Worm (Caenorhabditis elegans) whole organism, L1 larva: ENCODE results near the gene srg-55.

Experiments
- C16A3.4 ChIP-seq: fragments of 150-350 bp; optimal IDR thresholded peaks from 2 replicates; lab custom pipeline; 2014; ENCODE audit warnings: missing biosample characterization, missing genetic modification characterization
- aly-2 ChIP-seq: fragments of 150-350 bp; optimal IDR thresholded peaks from 2 replicates; lab custom pipeline; 2014; ENCODE audit warnings: missing biosample characterization, missing genetic modification characterization
- dpl-1 ChIP-seq, 3 experiments: fragments of 150-350 bp in 2 of 3; sonication (generic microtip) in 1 of 3; optimal IDR thresholded peaks; 2 replicates each; lab custom pipeline; 2014 to 2017; ENCODE audit warnings: missing biosample characterization in 3 of 3, missing genetic modification characterization in 3 of 3, missing genetic modification reagents in 3 of 3
- lin-15B ChIP-seq: fragments of 150-350 bp; sonication (generic microtip); optimal IDR thresholded peaks from 3 replicates; lab custom pipeline; 2014; ENCODE audit warnings: missing biosample characterization, missing genetic modification characterization
- lsy-2 ChIP-seq, 2 experiments: fragments of 150-350 bp; optimal IDR thresholded peaks; 2 replicates each; lab custom pipeline; 2014; ENCODE audit warnings: missing biosample characterization in 2 of 2, missing genetic modification characterization in 2 of 2
- mdl-1 ChIP-seq, 2 experiments: fragments of 150-350 bp; optimal IDR thresholded peaks; 2 replicates each; lab custom pipeline; 2014 to 2017; ENCODE audit warnings: missing biosample characterization in 2 of 2, missing genetic modification characterization in 2 of 2, inconsistent platforms in 1 of 2
- nhr-28 ChIP-seq: fragments of 150-350 bp; optimal IDR thresholded peaks from 2 replicates; lab custom pipeline; 2014; ENCODE audit warnings: missing biosample characterization, missing genetic modification characterization
- nhr-76 ChIP-seq: sonication (generic microtip); optimal IDR thresholded peaks from 2 replicates; lab custom pipeline; 2017; ENCODE audit warnings: missing biosample characterization, missing genetic modification characterization
- skn-1 ChIP-seq: fragments of 150-350 bp; optimal IDR thresholded peaks from 2 replicates; lab custom pipeline; 2014; ENCODE audit warnings: missing biosample characterization, missing genetic modification characterization
- zag-1 ChIP-seq: fragments of 150-350 bp; optimal IDR thresholded peaks from 2 replicates; lab custom pipeline; 2014; ENCODE audit warnings: missing biosample characterization, missing genetic modification characterization

ce11 chrV:14945124-14945523 is 17.0 kb upstream of the srg-55 start:
- TF ChIP-seq zag-1 (tag; lab: Kevin White, UChicago): no peak
- TF ChIP-seq skn-1 (tag; lab: Kevin White, UChicago): no peak
- TF ChIP-seq lsy-2 (tag; optimal IDR thresholded peaks at IDR 0.05; lab: Kevin White, UChicago): no peak
- no peak for TF ChIP-seq dpl-1 (GFP tag; optimal IDR thresholded peaks at IDR 0.05; lab: Kevin White, UChicago)
- no peak for TF ChIP-seq mdl-1 (tag; optimal IDR thresholded peaks at IDR 0.05; lab: Kevin White, UChicago)
- no peak for TF ChIP-seq nhr-28 (tag; lab: Kevin White, UChicago)
- no peak for TF ChIP-seq lin-15B (tag; lab: Kevin White, UChicago)
- TF ChIP-seq aly-2 (tag; lab: Kevin White, UChicago): no peak
- no peak for TF ChIP-seq C16A3.4 (tag; lab: Kevin White, UChicago)
- no peak for TF ChIP-seq nhr-76
